Worm (Caenorhabditis elegans): Measurements from ENCODE around the gene K02F6.4.

DNA sequence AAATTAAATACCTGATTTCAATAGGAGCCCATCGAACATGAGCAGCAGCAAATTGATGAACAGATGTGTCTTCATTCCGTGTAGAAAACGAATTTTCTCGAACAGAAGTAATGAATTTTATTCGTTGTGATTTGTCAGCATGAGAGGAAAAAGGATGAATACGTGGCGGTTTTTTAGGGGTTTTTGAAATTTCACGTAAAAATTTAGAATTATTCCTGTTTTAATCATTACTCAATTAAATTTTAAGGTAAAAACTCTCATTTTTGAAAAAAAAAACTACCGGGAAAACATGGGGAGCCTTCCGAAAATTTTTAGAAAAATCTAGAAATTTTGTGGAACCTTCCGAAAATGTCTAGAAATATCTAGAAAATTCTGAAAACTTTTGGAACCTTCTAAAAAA lies 540 bp upstream of the K02F6.4 start, which contains the start of gene K02F6.7:
- TF ChIP-seq egl-27 (tag; optimal IDR thresholded peaks at IDR 0.05) = no peak
- no peak for TF ChIP-seq peb-1 (tag; optimal IDR thresholded peaks at IDR 0.05)
- TF ChIP-seq ztf-11 (tag; optimal IDR thresholded peaks at IDR 0.05) = no peak
- no peak for TF ChIP-seq elt-1 (tag; optimal IDR thresholded peaks at IDR 0.05)
- no peak for TF ChIP-seq crh-2 (tag; optimal IDR thresholded peaks at IDR 0.05)
